Worm (Caenorhabditis elegans) whole organism, late embryonic: ENCODE data around the gene T05H4.11.

ENCODE experiments used
- elt-2 ChIP-seq: sonication (generic microtip); optimal IDR thresholded peaks from 2 replicates; lab custom pipeline; 2016; ENCODE audit warnings: missing genetic modification reagents, missing genetic modification characterization, missing compliant biosample characterization
- fkh-10 ChIP-seq: fragments of 150-350 bp; optimal IDR thresholded peaks from 2 replicates; lab custom pipeline; 2014; ENCODE audit warnings: missing biosample characterization, missing genetic modification reagents, missing genetic modification characterization
- hlh-6 ChIP-seq: sonication (generic microtip); optimal IDR thresholded peaks from 2 replicates; lab custom pipeline; 2016; ENCODE audit warnings: missing genotype, missing genetic modification characterization, missing compliant biosample characterization
- nfya-1 ChIP-seq: sonication (generic microtip); optimal IDR thresholded peaks from 2 replicates; lab custom pipeline; 2017; ENCODE audit warnings: missing genetic modification characterization, mild to moderate bottlenecking, missing compliant biosample characterization, antibody characterized with exemption, moderate library complexity
- nhr-11 ChIP-seq: fragments of 150-350 bp; optimal IDR thresholded peaks from 2 replicates; lab custom pipeline; 2014; ENCODE audit warnings: missing biosample characterization, missing genetic modification characterization
- npax-4 ChIP-seq: sonication (generic microtip); optimal IDR thresholded peaks from 2 replicates; lab custom pipeline; 2016; ENCODE audit warnings: missing genetic modification characterization, missing compliant biosample characterization
- pha-2 ChIP-seq: sonication (generic microtip); optimal IDR thresholded peaks from 2 replicates; lab custom pipeline; 2017; ENCODE audit warnings: mild to moderate bottlenecking, missing genetic modification characterization, missing compliant biosample characterization

- no peak for TF ChIP-seq elt-2 (tag; lab: Kevin White, UChicago)
- TF ChIP-seq nfya-1 = peak; percentile 26
- no peak for TF ChIP-seq hlh-6
- no peak for TF ChIP-seq nhr-11
- no peak for TF ChIP-seq pha-2 (tag; lab: Kevin White, UChicago)
- TF ChIP-seq fkh-10 (GFP tag; lab: Kevin White, UChicago) = no peak
- TF ChIP-seq npax-4 (tag; lab: Kevin White, UChicago) = no peak
Measured at ce11 chrV:6427433-6427832, 1.4 kb upstream of the T05H4.11 start.
